Fruit fly (Drosophila melanogaster) whole organism, embryonic: ENCODE measurements around the gene PGRP-LF.

Experiments used
- Atf3 ChIP-seq: fragments of 200-800 bp; sonication (Bioruptor generic); optimal IDR thresholded peaks from 3 replicates; lab custom pipeline; 2016; ENCODE audit warnings: missing biosample characterization, missing genetic modification characterization
- BEAF-32 ChIP-seq: fragments of 200-800 bp; sonication (Bioruptor generic); optimal IDR thresholded peaks from 3 replicates; lab custom pipeline; 2017; ENCODE audit warnings: missing biosample characterization, missing genetic modification characterization, mild to moderate bottlenecking, moderate library complexity, missing genetic modification reagents
- Bteb2 ChIP-seq: fragments of 200-800 bp; sonication (Bioruptor generic); optimal IDR thresholded peaks from 2 replicates; lab custom pipeline; 2016; ENCODE audit warnings: missing biosample characterization, missing genetic modification characterization
- CG10147 ChIP-seq: fragments of 200-800 bp; sonication (Bioruptor generic); optimal IDR thresholded peaks from 2 replicates; lab custom pipeline; 2019; ENCODE audit warnings: missing biosample characterization, mild to moderate bottlenecking, missing genetic modification characterization, moderate library complexity
- CG10274 ChIP-seq: fragments of 200-800 bp; sonication (Bioruptor generic); optimal IDR thresholded peaks from 3 replicates; lab custom pipeline; 2017; ENCODE audit warnings: missing biosample characterization, mild to moderate bottlenecking, missing genetic modification characterization
- CG10979 ChIP-seq: fragments of 200-800 bp; sonication (Bioruptor generic); optimal IDR thresholded peaks from 2 replicates; lab custom pipeline; 2018; ENCODE audit warnings: missing biosample characterization, mild to moderate bottlenecking, missing genetic modification characterization, moderate library complexity
- CG12236 ChIP-seq: fragments of 200-800 bp; sonication (Bioruptor generic); optimal IDR thresholded peaks from 2 replicates; lab custom pipeline; 2016; ENCODE audit warnings: missing biosample characterization, missing genetic modification characterization
- CG1233 ChIP-seq: fragments of 200-800 bp; sonication (Bioruptor generic); optimal IDR thresholded peaks from 4 replicates; lab custom pipeline; 2018; ENCODE audit warnings: missing biosample characterization, mild to moderate bottlenecking, missing genetic modification characterization
- CG12391 ChIP-seq: fragments of 200-800 bp; sonication (Bioruptor generic); optimal IDR thresholded peaks from 3 replicates; lab custom pipeline; 2018; ENCODE audit warnings: missing biosample characterization, mild to moderate bottlenecking, missing genetic modification characterization, moderate library complexity
- CG12942 ChIP-seq: fragments of 200-800 bp; sonication (Bioruptor generic); optimal IDR thresholded peaks from 3 replicates; lab custom pipeline; 2016; ENCODE audit warnings: missing biosample characterization, missing genetic modification characterization
- CG13123 ChIP-seq: fragments of 200-800 bp; sonication (Bioruptor generic); optimal IDR thresholded peaks from 2 replicates; lab custom pipeline; 2016; ENCODE audit warnings: missing biosample characterization, missing genetic modification characterization
- CG13894 ChIP-seq: fragments of 200-800 bp; sonication (Bioruptor generic); optimal IDR thresholded peaks from 3 replicates; lab custom pipeline; 2018; ENCODE audit warnings: missing biosample characterization, mild to moderate bottlenecking, missing genetic modification characterization, moderate library complexity
- CG14014 ChIP-seq: fragments of 200-800 bp; sonication (Bioruptor generic); IDR thresholded peaks from 2 replicates; pipeline ENCODE4 v1.3.6; 2022; ENCODE audit warnings: missing biosample characterization, missing genetic modification characterization
- CG14667 ChIP-seq: fragments of 200-800 bp; sonication (Bioruptor generic); IDR thresholded peaks from 2 replicates; pipeline ENCODE4 v1.3.6; 2022; ENCODE audit warnings: missing biosample characterization, missing genetic modification characterization
- CG15011 ChIP-seq: fragments of 200-800 bp; sonication (Bioruptor generic); optimal IDR thresholded peaks from 3 replicates; lab custom pipeline; 2018; ENCODE audit warnings: missing biosample characterization, mild to moderate bottlenecking, missing genetic modification characterization
- CG15269 ChIP-seq: fragments of 200-800 bp; sonication (Bioruptor generic); optimal IDR thresholded peaks from 2 replicates; lab custom pipeline; 2018; ENCODE audit warnings: missing biosample characterization, mild to moderate bottlenecking, missing genetic modification characterization, moderate library complexity
- CG17568 ChIP-seq: fragments of 200-800 bp; sonication (Bioruptor generic); optimal IDR thresholded peaks from 2 replicates; lab custom pipeline; 2018; ENCODE audit warnings: missing biosample characterization, mild to moderate bottlenecking, missing genetic modification characterization, moderate library complexity
- CG1792 ChIP-seq: fragments of 200-800 bp; sonication (Bioruptor generic); optimal IDR thresholded peaks from 2 replicates; lab custom pipeline; 2016; ENCODE audit warnings: missing biosample characterization, missing genetic modification characterization
- CG18599 ChIP-seq: fragments of 200-800 bp; sonication (Bioruptor generic); optimal IDR thresholded peaks from 3 replicates; lab custom pipeline; 2017; ENCODE audit warnings: missing biosample characterization, missing genetic modification characterization, mild to moderate bottlenecking, moderate library complexity, missing genetic modification reagents
- CG2116 ChIP-seq: fragments of 200-800 bp; sonication (Bioruptor generic); optimal IDR thresholded peaks from 3 replicates; lab custom pipeline; 2018; ENCODE audit warnings: missing biosample characterization, mild to moderate bottlenecking, missing genetic modification characterization
- CG30431 ChIP-seq: fragments of 200-800 bp; sonication (Bioruptor generic); optimal IDR thresholded peaks from 2 replicates; lab custom pipeline; 2017; ENCODE audit warnings: missing biosample characterization, missing genetic modification characterization
- CG31388 ChIP-seq: fragments of 200-800 bp; sonication (Bioruptor generic); optimal IDR thresholded peaks from 2 replicates; lab custom pipeline; 2016; ENCODE audit warnings: missing biosample characterization, missing genetic modification characterization
- CG43689 ChIP-seq: fragments of 200-800 bp; sonication (Bioruptor generic); IDR thresholded peaks from 2 replicates; pipeline ENCODE4 v1.3.6; 2022; ENCODE audit warnings: missing biosample characterization, missing genetic modification characterization
- CG6654 ChIP-seq: fragments of 200-800 bp; sonication (Bioruptor generic); optimal IDR thresholded peaks from 2 replicates; lab custom pipeline; 2017; ENCODE audit warnings: missing biosample characterization, mild to moderate bottlenecking, missing genetic modification characterization
- CG7745 ChIP-seq: fragments of 200-800 bp; sonication (Bioruptor generic); optimal IDR thresholded peaks from 2 replicates; lab custom pipeline; 2018; ENCODE audit warnings: missing biosample characterization, mild to moderate bottlenecking, missing genetic modification characterization, moderate library complexity
- CG7987 ChIP-seq: fragments of 200-800 bp; sonication (Bioruptor generic); optimal IDR thresholded peaks from 2 replicates; lab custom pipeline; 2018; ENCODE audit warnings: missing biosample characterization, mild to moderate bottlenecking, missing genetic modification characterization, moderate library complexity
- CG8388 ChIP-seq: fragments of 200-800 bp; sonication (Bioruptor generic); optimal IDR thresholded peaks from 2 replicates; lab custom pipeline; 2019; ENCODE audit warnings: missing biosample characterization, mild to moderate bottlenecking, missing genetic modification characterization, moderate library complexity
- CG8924 ChIP-seq: fragments of 200-800 bp; optimal IDR thresholded peaks from 3 replicates; lab custom pipeline; 2019; ENCODE audit warnings: missing biosample characterization, mild to moderate bottlenecking, missing genetic modification characterization, moderate library complexity
- CG9609 ChIP-seq: fragments of 200-800 bp; sonication (Bioruptor generic); optimal IDR thresholded peaks from 3 replicates; lab custom pipeline; 2016; ENCODE audit warnings: missing biosample characterization, missing genetic modification characterization
- Dp ChIP-seq: fragments of 200-800 bp; sonication (Bioruptor generic); optimal IDR thresholded peaks from 2 replicates; lab custom pipeline; 2018; ENCODE audit warnings: missing biosample characterization, mild to moderate bottlenecking, missing genetic modification characterization, moderate library complexity
- Hmr ChIP-seq: fragments of 200-800 bp; sonication (Bioruptor generic); optimal IDR thresholded peaks from 3 replicates; lab custom pipeline; 2017; ENCODE audit warnings: mild to moderate bottlenecking, missing biosample characterization, missing genetic modification reagents, missing genetic modification characterization
- Hr51 ChIP-seq, 2 experiments: fragments of 200-800 bp; sonication (Bioruptor generic); optimal IDR thresholded peaks; 2 replicates in 1 of 2; 3 replicates in 1 of 2; lab custom pipeline; 2016 to 2018; ENCODE audit warnings: missing biosample characterization in 2 of 2, missing genetic modification characterization in 2 of 2, mild to moderate bottlenecking in 1 of 2, moderate library complexity in 1 of 2
- Oaz ChIP-seq: fragments of 200-800 bp; sonication (Bioruptor generic); IDR thresholded peaks from 2 replicates; pipeline ENCODE4 v1.3.6; 2022; ENCODE audit warnings: missing biosample characterization, missing genetic modification characterization
- Sox100B ChIP-seq: fragments of 200-800 bp; sonication (Bioruptor generic); optimal IDR thresholded peaks from 3 replicates; lab custom pipeline; 2018; ENCODE audit warnings: missing biosample characterization, mild to moderate bottlenecking, missing genetic modification characterization
- ato ChIP-seq: fragments of 200-800 bp; sonication (Bioruptor generic); IDR thresholded peaks from 2 replicates; pipeline ENCODE4 v1.3.6; 2022; ENCODE audit warnings: missing biosample characterization, missing genetic modification characterization; ENCODE audit not compliant: partially characterized antibody
- crc ChIP-seq: fragments of 200-800 bp; sonication (Bioruptor generic); optimal IDR thresholded peaks from 2 replicates; lab custom pipeline; 2016; ENCODE audit warnings: missing biosample characterization, missing genetic modification characterization
- crol ChIP-seq: fragments of 200-800 bp; sonication (Bioruptor generic); IDR thresholded peaks from 2 replicates; pipeline ENCODE4 v1.3.6; 2022; ENCODE audit warnings: missing biosample characterization, missing genetic modification characterization
- dati ChIP-seq: fragments of 200-800 bp; sonication (Bioruptor generic); IDR thresholded peaks from 2 replicates; pipeline ENCODE4 v1.3.6; 2022; ENCODE audit warnings: missing biosample characterization, missing genetic modification characterization
- ewg ChIP-seq: fragments of 200-800 bp; sonication (Bioruptor generic); optimal IDR thresholded peaks from 3 replicates; lab custom pipeline; 2017; ENCODE audit warnings: mild to moderate bottlenecking, missing biosample characterization, missing genetic modification reagents, missing genetic modification characterization
- fd3F ChIP-seq: fragments of 200-800 bp; sonication (Bioruptor generic); optimal IDR thresholded peaks from 2 replicates; lab custom pipeline; 2018; ENCODE audit warnings: missing biosample characterization, mild to moderate bottlenecking, missing genetic modification characterization, moderate library complexity
- jing ChIP-seq: fragments of 200-800 bp; sonication (Bioruptor generic); optimal IDR thresholded peaks from 2 replicates; lab custom pipeline; 2018; ENCODE audit warnings: missing biosample characterization, mild to moderate bottlenecking, missing genetic modification characterization
- kah ChIP-seq: fragments of 200-800 bp; sonication (Bioruptor generic); optimal IDR thresholded peaks from 2 replicates; lab custom pipeline; 2018; ENCODE audit warnings: missing biosample characterization, mild to moderate bottlenecking, missing genetic modification characterization
- schlank ChIP-seq: fragments of 200-800 bp; sonication (Bioruptor generic); optimal IDR thresholded peaks from 2 replicates; lab custom pipeline; 2018; ENCODE audit warnings: missing biosample characterization, mild to moderate bottlenecking, missing genetic modification characterization
- sd ChIP-seq: fragments of 200-800 bp; sonication (Bioruptor generic); optimal IDR thresholded peaks from 3 replicates; lab custom pipeline; 2018; ENCODE audit warnings: missing biosample characterization, mild to moderate bottlenecking, missing genetic modification characterization, moderate library complexity
- slp2 ChIP-seq: fragments of 200-800 bp; sonication (Bioruptor generic); optimal IDR thresholded peaks from 2 replicates; lab custom pipeline; 2016; ENCODE audit warnings: missing biosample characterization, missing genetic modification characterization
- tgo ChIP-seq: fragments of 200-800 bp; sonication (Bioruptor generic); IDR thresholded peaks from 3 replicates; pipeline ENCODE4 v1.3.6; 2022; ENCODE audit warnings: missing biosample characterization, missing genetic modification characterization
- toy ChIP-seq: fragments of 200-800 bp; sonication (Bioruptor generic); IDR thresholded peaks from 2 replicates; pipeline ENCODE4 v1.3.6; 2022; ENCODE audit warnings: missing biosample characterization, missing genetic modification characterization
- vvl ChIP-seq: fragments of 200-800 bp; sonication (Bioruptor generic); IDR thresholded peaks from 2 replicates; pipeline ENCODE4 v1.3.6; 2022; ENCODE audit warnings: missing biosample characterization, missing genetic modification characterization
- zen2 ChIP-seq: fragments of 200-800 bp; sonication (Bioruptor generic); IDR thresholded peaks from 3 replicates; pipeline ENCODE4 v1.3.6; 2022; ENCODE audit warnings: missing biosample characterization, missing genetic modification characterization; ENCODE audit not compliant: partially characterized antibody
- zf30C ChIP-seq: fragments of 200-800 bp; sonication (Bioruptor generic); optimal IDR thresholded peaks from 3 replicates; lab custom pipeline; 2018; ENCODE audit warnings: missing biosample characterization, mild to moderate bottlenecking, missing genetic modification characterization

Gene PGRP-LF

DNA sequence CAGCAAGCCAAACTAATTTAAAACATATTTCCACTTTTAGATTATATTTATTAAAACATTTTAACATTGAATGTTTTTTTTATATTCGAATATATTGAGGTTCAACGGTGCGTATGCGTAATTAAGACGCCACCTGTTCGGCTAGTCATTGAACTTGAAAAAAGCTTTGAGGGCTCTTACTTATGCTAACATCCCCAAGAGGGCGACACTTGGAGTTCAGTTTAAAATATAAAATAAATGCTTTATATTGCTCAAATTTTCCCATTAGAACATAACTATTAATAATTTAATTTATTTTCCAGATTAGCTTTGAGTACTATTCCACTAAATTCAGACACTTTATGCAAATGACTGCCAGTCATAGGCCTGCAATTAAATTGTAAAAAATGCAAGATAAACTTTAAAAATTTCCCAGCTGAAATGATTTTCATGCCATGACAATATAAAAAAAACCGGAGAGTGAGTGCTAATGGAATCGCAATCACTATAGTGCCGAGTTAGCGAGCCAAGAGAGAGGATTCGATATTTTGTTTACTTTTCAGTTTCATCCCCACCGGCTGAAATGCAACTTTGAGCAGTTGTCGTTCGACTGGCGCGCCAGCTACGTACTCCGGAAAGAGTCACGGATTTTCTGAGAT is 15.5 kb upstream of the PGRP-LF start, which contains the start of gene PGRP-LA (continued):
- TF ChIP-seq ewg (GFP tag; lab: Kevin White, UChicago) (peak; percentile 11), CG12236 (no peak), zf30C (no peak), CG14667 (GFP tag; lab: Robert Waterston, UW) (no peak), CG12391 (tag; lab: Kevin White, UChicago) (no peak), CG1233 (GFP tag; lab: Kevin White, UChicago) (no peak), CG12942 (GFP tag; lab: Kevin White, UChicago) (no peak), kah (no peak), CG1792 (no peak), Bteb2 (no peak), BEAF-32 (GFP tag; lab: Kevin White, UChicago) (no peak), CG15011 (GFP tag; lab: Kevin White, UChicago) (no peak), tgo (GFP tag; lab: Robert Waterston, UW) (peak; percentile 40; the same call in 1 of the 3 replicates), slp2 (GFP tag; lab: Kevin White, UChicago) (no peak), CG13894 (tag; lab: Kevin White, UChicago) (no peak), CG7745 (tag; lab: Kevin White, UChicago) (no peak), CG8388 (no peak), ato (GFP tag; lab: Robert Waterston, UW) (no peak), CG17568 (GFP tag; lab: Kevin White, UChicago) (no peak), CG6654 (no peak), CG9609 (GFP tag; lab: Kevin White, UChicago) (no peak), Hr51 (GFP tag; optimal IDR thresholded peaks at IDR 0.05; lab: Kevin White, UChicago) (peak in 1 of 2 experiments; percentile 52), CG8924 (tag; lab: Kevin White, UChicago) (no peak), Sox100B (GFP tag; lab: Kevin White, UChicago) (peak; percentile 20), CG13123 (GFP tag; lab: Kevin White, UChicago) (no peak), toy (GFP tag; lab: Robert Waterston, UW) (no peak), CG18599 (GFP tag; lab: Kevin White, UChicago) (no peak), CG2116 (GFP tag; lab: Kevin White, UChicago) (no peak), CG14014 (no peak), schlank (tag; lab: Kevin White, UChicago) (no peak), jing (no peak), zen2 (GFP tag; lab: Robert Waterston, UW) (no peak), CG15269 (tag; lab: Kevin White, UChicago) (peak; percentile 51), vvl (GFP tag; lab: Robert Waterston, UW) (peak; percentile 35; the same call in 1 of the 2 replicates), crc (GFP tag; lab: Kevin White, UChicago) (no peak), Oaz (GFP tag; lab: Robert Waterston, UW) (no peak), CG43689 (GFP tag; lab: Robert Waterston, UW) (no peak), CG7987 (no peak), CG10979 (tag; lab: Kevin White, UChicago) (no peak), CG31388 (GFP tag; lab: Kevin White, UChicago) (no peak), Hmr (GFP tag; lab: Kevin White, UChicago) (peak; percentile 27), CG30431 (GFP tag; lab: Kevin White, UChicago) (no peak), crol (GFP tag; lab: Robert Waterston, UW) (no peak), fd3F (GFP tag; lab: Kevin White, UChicago) (peak; percentile 25), sd (tag; lab: Kevin White, UChicago) (no peak), CG10147 (GFP tag; lab: Kevin White, UChicago) (no peak), Atf3 (GFP tag; lab: Kevin White, UChicago) (no peak), dati (GFP tag; lab: Robert Waterston, UW) (no peak), CG10274 (GFP tag; lab: Kevin White, UChicago) (no peak), Dp (peak; percentile 9)
